Worm (Caenorhabditis elegans): ENCODE results near the gene Y57G11C.33.

ce11 chrIV:14612547-14613329, 44.1 kb upstream of the Y57G11C.33 start:
- no peak for TF ChIP-seq pax-1 (tag; optimal IDR thresholded peaks at IDR 0.05)
- no peak for TF ChIP-seq fkh-10 (GFP tag; optimal IDR thresholded peaks at IDR 0.05)
- TF ChIP-seq ama-1 (optimal IDR thresholded peaks at IDR 0.05) = no peak
- no peak for TF ChIP-seq syd-9 (tag; optimal IDR thresholded peaks at IDR 0.05)
- no peak for TF ChIP-seq sox-4 (tag; optimal IDR thresholded peaks at IDR 0.05)
- TF ChIP-seq elt-2 (tag; optimal IDR thresholded peaks at IDR 0.05) = no peak
- no peak for TF ChIP-seq tbx-2 (tag; optimal IDR thresholded peaks at IDR 0.05)
- TF ChIP-seq Y22D7AL.16 (tag; optimal IDR thresholded peaks at IDR 0.05) = no peak
- TF ChIP-seq nhr-11 (tag; optimal IDR thresholded peaks at IDR 0.05) = no peak

Data from whole organism, late embryonic.